Fruit fly (Drosophila melanogaster): ENCODE results near the gene CG9641.

CG9641 gene

dm6 chr2L:2966917-2967316 lies 9.7 kb downstream of the CG9641 start (continued):
- TF ChIP-seq gro (GFP tag; optimal IDR thresholded peaks at IDR 0.05) (no peak), CG10274 (GFP tag; optimal IDR thresholded peaks at IDR 0.05) (no peak), Ets97D (GFP tag; optimal IDR thresholded peaks at IDR 0.05) (peak; percentile 91), MTF-1 (GFP tag; optimal IDR thresholded peaks at IDR 0.05; ENCODE audit: borderline replicate concordance) (peak; percentile 47), CG9876 (GFP tag; optimal IDR thresholded peaks at IDR 0.05) (peak; percentile 9), B-H2 (GFP tag; optimal IDR thresholded peaks at IDR 0.05) (no peak), CG13624 (GFP tag; optimal IDR thresholded peaks at IDR 0.05) (no peak), Fer3 (tag; optimal IDR thresholded peaks at IDR 0.05) (no peak), Doc3 (GFP tag; IDR thresholded peaks at IDR 0.05; ENCODE audit: partially characterized antibody) (0 out of 3 replicates have a peak, but pooled peaks have one; percentile 14), CG18619 (GFP tag; optimal IDR thresholded peaks at IDR 0.05) (no peak), Camta (GFP tag; optimal IDR thresholded peaks at IDR 0.05) (peak; percentile 2), emc (GFP tag; optimal IDR thresholded peaks at IDR 0.05) (no peak), CG3163 (GFP tag; optimal IDR thresholded peaks at IDR 0.05) (no peak), CG7963 (GFP tag; IDR thresholded peaks at IDR 0.05; ENCODE audit: partially characterized antibody) (no peak), Rx (GFP tag; IDR thresholded peaks at IDR 0.05) (0 out of 2 replicates have a peak, but pooled peaks have one; percentile 3), CTCF (GFP tag; optimal IDR thresholded peaks at IDR 0.05) (peak; percentile 82), CG11504 (tag; optimal IDR thresholded peaks at IDR 0.05) (no peak), CG6254 (GFP tag; optimal IDR thresholded peaks at IDR 0.05) (peak; percentile 4), stwl (tag; optimal IDR thresholded peaks at IDR 0.05) (peak; percentile 85), zfh1 (GFP tag; IDR thresholded peaks at IDR 0.05) (0 out of 3 replicates have a peak, but pooled peaks have one; percentile 46), CG5180 (GFP tag; optimal IDR thresholded peaks at IDR 0.05) (no peak), CG17328 (GFP tag; IDR thresholded peaks at IDR 0.05) (no peak), CG6272 (GFP tag; IDR thresholded peaks at IDR 0.05) (no peak), CG17802 (tag; optimal IDR thresholded peaks at IDR 0.05) (peak; percentile 26), CG11093 (GFP tag; IDR thresholded peaks at IDR 0.05) (no peak), mam (GFP tag; optimal IDR thresholded peaks at IDR 0.05) (no peak), CG10959 (GFP tag; IDR thresholded peaks at IDR 0.05) (peak; percentile 56), Mrtf (GFP tag; IDR thresholded peaks at IDR 0.05) (peak; percentile 38; the same call in 1 of the 3 replicates), CG10431 (GFP tag; optimal IDR thresholded peaks at IDR 0.05) (peak; percentile 13), CG18011 (GFP tag; optimal IDR thresholded peaks at IDR 0.05) (no peak), CG8944 (GFP tag; optimal IDR thresholded peaks at IDR 0.05) (no peak), ac (GFP tag; optimal IDR thresholded peaks at IDR 0.05) (peak; percentile 80), CG8388 (GFP tag; optimal IDR thresholded peaks at IDR 0.05) (peak; percentile 1), CG7271 (tag; optimal IDR thresholded peaks at IDR 0.05) (peak; percentile 87), CG2678 (tag; optimal IDR thresholded peaks at IDR 0.05) (no peak), exex (tag; optimal IDR thresholded peaks at IDR 0.05) (no peak), toy (GFP tag; IDR thresholded peaks at IDR 0.05) (no peak), CG2712 (tag; optimal IDR thresholded peaks at IDR 0.05) (peak; percentile 0), crc (GFP tag; optimal IDR thresholded peaks at IDR 0.05) (no peak), p53 (GFP tag; optimal IDR thresholded peaks at IDR 0.05) (peak; percentile 6), CG17361 (GFP tag; IDR thresholded peaks at IDR 0.05) (0 out of 3 replicates have a peak, but pooled peaks have one; percentile 34), gfzf (GFP tag; optimal IDR thresholded peaks at IDR 0.05) (no peak), NK7.1 (GFP tag; optimal IDR thresholded peaks at IDR 0.05) (no peak), dmrt11E (tag; optimal IDR thresholded peaks at IDR 0.05) (peak; percentile 54), sr (GFP tag; IDR thresholded peaks at IDR 0.05) (no peak), mirr (GFP tag; optimal IDR thresholded peaks at IDR 0.05) (no peak), CG13775 (GFP tag; optimal IDR thresholded peaks at IDR 0.05) (peak; percentile 15), kah (GFP tag; optimal IDR thresholded peaks at IDR 0.05) (no peak), phol (tag; optimal IDR thresholded peaks at IDR 0.05) (peak; percentile 53), CG3847 (GFP tag; IDR thresholded peaks at IDR 0.05) (peak; percentile 30; the same call in 1 of the 2 replicates), CG33213 (GFP tag; optimal IDR thresholded peaks at IDR 0.05) (no peak)

All from whole organism, embryonic.